Fruit fly (Drosophila melanogaster) whole organism, embryonic: Measurements from ENCODE around the gene Blm.

Source experiments
- Asciz ChIP-seq: fragments of 200-800 bp; sonication (Bioruptor generic); optimal IDR thresholded peaks from 2 replicates; lab custom pipeline; 2017; ENCODE audit warnings: missing biosample characterization, mild to moderate bottlenecking, missing genetic modification characterization, missing genetic modification reagents
- Bdp1 ChIP-seq: fragments of 200-800 bp; sonication (Bioruptor generic); optimal IDR thresholded peaks from 3 replicates; lab custom pipeline; 2016; ENCODE audit warnings: missing biosample characterization, missing genetic modification characterization
- CG1024 ChIP-seq: fragments of 200-800 bp; sonication (Bioruptor generic); IDR thresholded peaks from 2 replicates; pipeline ENCODE4 v1.3.6; 2022; ENCODE audit warnings: missing biosample characterization, missing genetic modification characterization
- CG10959 ChIP-seq: fragments of 200-800 bp; sonication (Bioruptor generic); IDR thresholded peaks from 2 replicates; pipeline ENCODE4 v1.3.6; 2022; ENCODE audit warnings: missing biosample characterization, missing genetic modification characterization
- CG11504 ChIP-seq: fragments of 200-800 bp; sonication (Bioruptor generic); optimal IDR thresholded peaks from 3 replicates; lab custom pipeline; 2019; ENCODE audit warnings: missing biosample characterization, mild to moderate bottlenecking, missing genetic modification characterization, moderate library complexity
- CG11723 ChIP-seq: fragments of 200-800 bp; sonication (Bioruptor generic); optimal IDR thresholded peaks from 2 replicates; lab custom pipeline; 2017; ENCODE audit warnings: missing biosample characterization, mild to moderate bottlenecking, missing genetic modification characterization
- CG14050 ChIP-seq: fragments of 200-800 bp; sonication (Bioruptor generic); IDR thresholded peaks from 3 replicates; pipeline ENCODE4 v1.3.6; 2022; ENCODE audit warnings: missing biosample characterization, missing genetic modification characterization
- CG15479 ChIP-seq: fragments of 200-800 bp; sonication (Bioruptor generic); optimal IDR thresholded peaks from 3 replicates; lab custom pipeline; 2019; ENCODE audit warnings: missing biosample characterization, mild to moderate bottlenecking, missing genetic modification characterization, moderate library complexity
- CG1603 ChIP-seq: fragments of 200-800 bp; sonication (Bioruptor generic); optimal IDR thresholded peaks from 2 replicates; lab custom pipeline; 2019; ENCODE audit warnings: missing biosample characterization, mild to moderate bottlenecking, missing genetic modification characterization, moderate library complexity
- CG16779 ChIP-seq: fragments of 200-800 bp; sonication (Bioruptor generic); IDR thresholded peaks from 2 replicates; pipeline ENCODE4 v1.3.6; 2022; ENCODE audit warnings: missing biosample characterization, missing genetic modification characterization
- CG16813 ChIP-seq: fragments of 200-800 bp; sonication (Bioruptor generic); IDR thresholded peaks from 3 replicates; pipeline ENCODE4 v1.3.6; 2022; ENCODE audit warnings: missing biosample characterization, missing genetic modification characterization; ENCODE audit not compliant: partially characterized antibody
- CG17829 ChIP-seq: fragments of 200-800 bp; optimal IDR thresholded peaks from 2 replicates; lab custom pipeline; 2019; ENCODE audit warnings: missing biosample characterization, mild to moderate bottlenecking, missing genetic modification characterization, moderate library complexity
- CG31365 ChIP-seq: fragments of 200-800 bp; sonication (Bioruptor generic); optimal IDR thresholded peaks from 2 replicates; lab custom pipeline; 2018; ENCODE audit warnings: missing biosample characterization, mild to moderate bottlenecking, missing genetic modification characterization
- CG3726 ChIP-seq: fragments of 200-800 bp; sonication (Bioruptor generic); IDR thresholded peaks from 3 replicates; pipeline ENCODE4, ENCODE4 v1.3.6; 2022; ENCODE audit warnings: missing biosample characterization, missing genetic modification characterization
- CG4707 ChIP-seq: fragments of 200-800 bp; sonication (Bioruptor generic); optimal IDR thresholded peaks from 2 replicates; lab custom pipeline; 2018; ENCODE audit warnings: missing biosample characterization, mild to moderate bottlenecking, missing genetic modification characterization, moderate library complexity
- CG4730 ChIP-seq: fragments of 200-800 bp; sonication (Bioruptor generic); IDR thresholded peaks from 2 replicates; pipeline ENCODE4 v1.3.6; 2022; ENCODE audit warnings: missing biosample characterization, missing genetic modification characterization
- CG6654 ChIP-seq: fragments of 200-800 bp; sonication (Bioruptor generic); optimal IDR thresholded peaks from 2 replicates; lab custom pipeline; 2017; ENCODE audit warnings: missing biosample characterization, mild to moderate bottlenecking, missing genetic modification characterization
- CG7372 ChIP-seq: fragments of 200-800 bp; sonication (Bioruptor generic); IDR thresholded peaks from 2 replicates; pipeline ENCODE4 v1.3.6; 2022; ENCODE audit warnings: missing biosample characterization, missing genetic modification characterization
- CG7928 ChIP-seq: fragments of 200-800 bp; sonication (Bioruptor generic); optimal IDR thresholded peaks from 2 replicates; lab custom pipeline; 2017; ENCODE audit warnings: missing biosample characterization, mild to moderate bottlenecking, missing genetic modification characterization
- HHEX ChIP-seq: fragments of 200-800 bp; sonication (Bioruptor generic); optimal IDR thresholded peaks from 3 replicates; lab custom pipeline; 2017; ENCODE audit warnings: missing biosample characterization, mild to moderate bottlenecking, missing genetic modification characterization, missing genetic modification reagents
- Hr39 ChIP-seq: fragments of >200 bp; optimal IDR thresholded peaks from 2 replicates; lab custom pipeline; 2017
- Max ChIP-seq: fragments of 200-800 bp; sonication (Bioruptor generic); optimal IDR thresholded peaks from 2 replicates; lab custom pipeline; 2016; ENCODE audit warnings: missing biosample characterization, mild to moderate bottlenecking, missing genetic modification characterization
- Meics ChIP-seq: fragments of 200-800 bp; sonication (Bioruptor generic); optimal IDR thresholded peaks from 2 replicates; lab custom pipeline; 2017; ENCODE audit warnings: missing biosample characterization, mild to moderate bottlenecking, missing genetic modification characterization
- NC2α ChIP-seq: fragments of 200-800 bp; sonication (Bioruptor generic); optimal IDR thresholded peaks from 2 replicates; lab custom pipeline; 2016; ENCODE audit warnings: missing biosample characterization, missing genetic modification characterization
- NK7.1 ChIP-seq: fragments of 200-800 bp; sonication (Bioruptor generic); optimal IDR thresholded peaks from 3 replicates; lab custom pipeline; 2016; ENCODE audit warnings: missing biosample characterization, missing genetic modification characterization
- Nf-YC ChIP-seq: fragments of 200-800 bp; optimal IDR thresholded peaks from 3 replicates; lab custom pipeline; 2019; ENCODE audit warnings: missing biosample characterization, mild to moderate bottlenecking, missing genetic modification characterization, moderate library complexity
- Pdp1 ChIP-seq, 2 experiments: fragments of 200-800 bp; sonication (Bioruptor generic); optimal IDR thresholded peaks; 3 replicates each; lab custom pipeline; 2016; ENCODE audit warnings: missing biosample characterization in 2 of 2, missing genetic modification characterization in 2 of 2, mild to moderate bottlenecking in 1 of 2, moderate library complexity in 1 of 2
- Stat92E ChIP-seq, 3 experiments: fragments of >200 bp in 2 of 3; fragments of 200-800 bp in 1 of 3; sonication (Bioruptor generic) in 1 of 3; optimal IDR thresholded peaks; 2 replicates each; lab custom pipeline; 2017 to 2019; ENCODE audit warnings: missing biosample characterization in 3 of 3, missing genetic modification characterization in 3 of 3, mild to moderate bottlenecking in 1 of 3, moderate library complexity in 1 of 3
- Taf1 ChIP-seq: fragments of 200-800 bp; sonication (Bioruptor generic); IDR thresholded peaks from 2 replicates; pipeline ENCODE4 v1.3.6; 2022; ENCODE audit warnings: missing biosample characterization, missing genetic modification characterization
- amos ChIP-seq: fragments of 200-800 bp; sonication (Bioruptor generic); IDR thresholded peaks from 2 replicates; pipeline ENCODE4 v1.3.6; 2022; ENCODE audit warnings: missing biosample characterization, missing genetic modification characterization; ENCODE audit not compliant: partially characterized antibody
- az2 ChIP-seq: fragments of 200-800 bp; sonication (Bioruptor generic); optimal IDR thresholded peaks from 3 replicates; lab custom pipeline; 2016; ENCODE audit warnings: missing biosample characterization, missing genetic modification characterization
- bbx ChIP-seq: fragments of 200-800 bp; sonication (Bioruptor generic); IDR thresholded peaks from 2 replicates; pipeline ENCODE4 v1.3.6; 2022; ENCODE audit warnings: missing biosample characterization, missing genetic modification characterization; ENCODE audit not compliant: partially characterized antibody
- bcd ChIP-seq: fragments of 200-800 bp; sonication (Bioruptor generic); optimal IDR thresholded peaks from 2 replicates; lab custom pipeline; 2017; ENCODE audit warnings: missing biosample characterization, mild to moderate bottlenecking, missing genetic modification characterization
- btn ChIP-seq: fragments of 200-800 bp; sonication (Bioruptor generic); optimal IDR thresholded peaks from 2 replicates; lab custom pipeline; 2016; ENCODE audit warnings: missing biosample characterization, missing genetic modification characterization
- cg ChIP-seq: fragments of 200-800 bp; sonication (Bioruptor generic); optimal IDR thresholded peaks from 3 replicates; lab custom pipeline; 2019; ENCODE audit warnings: missing biosample characterization, mild to moderate bottlenecking, missing genetic modification characterization, moderate library complexity
- chif ChIP-seq, 2 experiments: fragments of 200-800 bp; sonication (Bioruptor generic); optimal IDR thresholded peaks; 3 replicates each; lab custom pipeline; 2016; ENCODE audit warnings: missing biosample characterization in 2 of 2, missing genetic modification characterization in 2 of 2
- ci ChIP-seq: fragments of 200-800 bp; sonication (Bioruptor generic); IDR thresholded peaks from 3 replicates; pipeline ENCODE4 v1.3.6; 2022; ENCODE audit warnings: missing biosample characterization, missing genetic modification characterization
- dysf ChIP-seq: fragments of 200-800 bp; sonication (Bioruptor generic); IDR thresholded peaks from 3 replicates; pipeline ENCODE4 v1.3.6; 2022; ENCODE audit warnings: missing biosample characterization, missing genetic modification characterization
- fd102C ChIP-seq: fragments of 200-800 bp; sonication (Bioruptor generic); optimal IDR thresholded peaks from 2 replicates; lab custom pipeline; 2018; ENCODE audit warnings: missing biosample characterization, mild to moderate bottlenecking, missing genetic modification characterization, moderate library complexity
- fu2 ChIP-seq: fragments of 200-800 bp; sonication (Bioruptor generic); optimal IDR thresholded peaks from 2 replicates; lab custom pipeline; 2016; ENCODE audit warnings: missing biosample characterization, missing genetic modification characterization
- grn ChIP-seq: fragments of 200-800 bp; sonication (Bioruptor generic); optimal IDR thresholded peaks from 3 replicates; lab custom pipeline; 2017; ENCODE audit warnings: missing biosample characterization, missing genetic modification characterization
- jing ChIP-seq: fragments of 200-800 bp; sonication (Bioruptor generic); optimal IDR thresholded peaks from 2 replicates; lab custom pipeline; 2018; ENCODE audit warnings: missing biosample characterization, mild to moderate bottlenecking, missing genetic modification characterization
- lmd ChIP-seq: fragments of 200-800 bp; sonication (Bioruptor generic); IDR thresholded peaks from 2 replicates; pipeline ENCODE4 v1.3.6; 2022; ENCODE audit warnings: missing biosample characterization, missing genetic modification characterization
- mirr ChIP-seq: fragments of 200-800 bp; sonication (Bioruptor generic); optimal IDR thresholded peaks from 3 replicates; lab custom pipeline; 2018; ENCODE audit warnings: missing biosample characterization, mild to moderate bottlenecking, missing genetic modification characterization
- nau ChIP-seq: fragments of 200-800 bp; sonication (Bioruptor generic); optimal IDR thresholded peaks from 3 replicates; lab custom pipeline; 2017; ENCODE audit warnings: missing biosample characterization, mild to moderate bottlenecking, missing genetic modification characterization, missing genetic modification reagents
- pzg ChIP-seq: fragments of 200-800 bp; sonication (Bioruptor generic); optimal IDR thresholded peaks from 3 replicates; lab custom pipeline; 2018; ENCODE audit warnings: missing biosample characterization, mild to moderate bottlenecking, missing genetic modification characterization, moderate library complexity
- repo ChIP-seq: fragments of 200-800 bp; sonication (Bioruptor generic); optimal IDR thresholded peaks from 2 replicates; lab custom pipeline; 2016; ENCODE audit warnings: missing biosample characterization, missing genetic modification characterization
- row ChIP-seq: fragments of 200-800 bp; sonication (Bioruptor generic); IDR thresholded peaks from 3 replicates; pipeline ENCODE4 v1.3.6; 2022; ENCODE audit warnings: missing biosample characterization, missing genetic modification characterization
- sisA ChIP-seq: fragments of 200-800 bp; sonication (Bioruptor generic); IDR thresholded peaks from 2 replicates; pipeline ENCODE4 v1.3.6; 2022; ENCODE audit warnings: missing biosample characterization, missing genetic modification characterization
- stwl ChIP-seq: fragments of 200-800 bp; sonication (Bioruptor generic); optimal IDR thresholded peaks from 3 replicates; lab custom pipeline; 2018; ENCODE audit warnings: missing biosample characterization, mild to moderate bottlenecking, missing genetic modification characterization, moderate library complexity
- tll ChIP-seq, 2 experiments: fragments of 200-800 bp in 1 of 2; fragments of >200 bp in 1 of 2; sonication (Bioruptor generic) in 1 of 2; optimal IDR thresholded peaks; 2 replicates each; lab custom pipeline; 2017 to 2019; ENCODE audit warnings: missing biosample characterization in 2 of 2, missing genetic modification characterization in 2 of 2, mild to moderate bottlenecking in 1 of 2, moderate library complexity in 1 of 2

Gene Blm

DNA sequence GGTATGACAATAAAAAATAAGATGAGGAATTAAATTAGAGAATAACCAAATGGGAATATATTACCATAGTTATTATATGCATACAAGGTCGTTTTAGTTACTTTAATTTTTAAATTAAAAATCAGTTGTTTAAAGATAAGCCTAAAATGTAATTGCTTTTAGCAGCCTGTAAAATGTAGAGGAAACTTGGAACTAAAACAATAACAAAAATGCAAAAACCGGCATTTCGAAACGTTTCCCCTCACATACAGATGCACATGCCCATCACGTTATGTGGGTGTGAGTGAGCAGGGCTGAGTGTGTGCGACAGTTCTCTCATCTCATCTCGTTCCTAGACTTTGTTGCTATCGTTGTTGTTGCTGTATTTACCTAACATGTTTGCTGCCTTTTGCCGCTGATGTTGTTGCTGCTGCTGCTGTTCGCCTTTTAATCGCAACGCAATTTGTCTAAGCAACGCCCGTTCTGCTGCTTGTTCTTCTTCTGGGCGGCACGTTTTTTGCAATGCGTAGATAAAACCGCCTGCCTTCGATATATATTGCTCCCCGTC, 17.7 kb upstream of the Blm start:
- TF ChIP-seq CG14050 (GFP tag; lab: Robert Waterston, UW) (no peak), az2 (GFP tag; lab: Kevin White, UChicago) (no peak), CG10959 (no peak), btn (GFP tag; lab: Kevin White, UChicago) (no peak), Stat92E (GFP tag; optimal IDR thresholded peaks at IDR 0.05; lab: Kevin White, UChicago) (no peak), chif (GFP tag; optimal IDR thresholded peaks at IDR 0.05; lab: Kevin White, UChicago) (no peak), CG7372 (GFP tag; lab: Robert Waterston, UW) (no peak), CG4707 (GFP tag; lab: Kevin White, UChicago) (no peak), CG11723 (GFP tag; lab: Kevin White, UChicago) (no peak), mirr (GFP tag; lab: Kevin White, UChicago) (no peak), CG6654 (GFP tag; lab: Kevin White, UChicago) (no peak), Hr39 (lab: Kevin White, UChicago) (no peak), lmd (GFP tag; lab: Robert Waterston, UW) (no peak), bcd (no peak), nau (GFP tag; lab: Kevin White, UChicago) (no peak), CG16813 (no peak), Meics (GFP tag; lab: Kevin White, UChicago) (no peak), CG1024 (no peak), sisA (GFP tag; lab: Robert Waterston, UW) (no peak), CG4730 (GFP tag; lab: Robert Waterston, UW) (no peak), row (no peak), Max (GFP tag; lab: Kevin White, UChicago) (peak; percentile 3), bbx (GFP tag; lab: Robert Waterston, UW) (no peak), amos (no peak), NC2α (GFP tag; lab: Kevin White, UChicago) (no peak), CG16779 (GFP tag; lab: Robert Waterston, UW) (no peak), HHEX (no peak), NK7.1 (GFP tag; lab: Kevin White, UChicago) (no peak), jing (GFP tag; lab: Kevin White, UChicago) (no peak), CG31365 (tag; lab: Kevin White, UChicago) (no peak), dysf (GFP tag; lab: Robert Waterston, UW) (no peak), CG1603 (tag; lab: Kevin White, UChicago) (no peak), tll (GFP tag; optimal IDR thresholded peaks at IDR 0.05; lab: Kevin White, UChicago) (peak in 1 of 2 experiments; percentile 7), pzg (no peak), CG7928 (no peak), stwl (no peak), CG15479 (GFP tag; lab: Kevin White, UChicago) (peak; percentile 60), CG11504 (peak; percentile 9), Taf1 (GFP tag; lab: Robert Waterston, UW) (no peak), CG3726 (GFP tag; lab: Robert Waterston, UW) (no peak), fd102C (GFP tag; lab: Kevin White, UChicago) (no peak), Asciz (no peak), Pdp1 (GFP tag; optimal IDR thresholded peaks at IDR 0.05; lab: Kevin White, UChicago) (peak in 1 of 2 experiments; percentile 60), cg (GFP tag; lab: Kevin White, UChicago) (peak; percentile 90), repo (no peak), fu2 (GFP tag; lab: Kevin White, UChicago) (no peak), Nf-YC (tag; lab: Kevin White, UChicago) (peak; percentile 0), Bdp1 (GFP tag; lab: Kevin White, UChicago) (no peak), CG17829 (no peak), grn (no peak), ci (GFP tag; lab: Robert Waterston, UW) (no peak)
